Fruit fly (Drosophila melanogaster) Kc167 (cell line): Measurements from ENCODE around the gene CG18744.

Source experiments
- Myc ChIP-seq: fragments of >200 bp; optimal IDR thresholded peaks from 2 replicates; lab custom pipeline; 2017; ENCODE audit warnings: missing external identifiers
- Sin3A ChIP-seq: fragments of >200 bp; optimal IDR thresholded peaks from 2 replicates; lab custom pipeline; 2018; ENCODE audit warnings: missing external identifiers
- h ChIP-seq: fragments of >200 bp; optimal IDR thresholded peaks from 3 replicates; lab custom pipeline; 2018; ENCODE audit warnings: missing external identifiers
- insv ChIP-seq: fragments of >200 bp; optimal IDR thresholded peaks from 3 replicates; lab custom pipeline; 2018; ENCODE audit warnings: missing external identifiers
- psq ChIP-seq: fragments of >200 bp; optimal IDR thresholded peaks from 2 replicates; lab custom pipeline; 2017; ENCODE audit warnings: missing external identifiers
- ttk ChIP-seq: sonication (Bioruptor generic); optimal IDR thresholded peaks from 2 replicates; lab custom pipeline; 2017; ENCODE audit warnings: missing external identifiers

The CG18744 gene

DNA sequence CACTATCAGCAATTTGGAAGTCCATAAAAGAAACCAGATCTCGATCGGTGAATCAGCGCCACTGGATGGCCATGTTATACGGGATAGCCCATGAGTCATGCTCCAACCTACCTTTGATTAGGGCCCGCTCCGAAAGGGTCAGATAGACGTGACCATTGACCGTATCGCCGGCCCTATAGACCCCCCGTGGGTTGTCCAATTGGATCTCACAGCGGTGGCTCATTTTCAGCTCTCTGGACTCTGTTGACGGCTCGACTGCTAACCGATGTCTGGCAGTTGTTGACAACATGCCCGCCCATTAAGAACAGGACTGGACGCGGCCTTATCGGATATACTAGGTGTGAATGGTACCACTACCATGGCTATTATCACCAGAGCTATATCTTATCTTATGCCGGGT, at the start of gene CG18744:
TSS of gene CG18744 (minus strand) at position 247 of the 400 bp plus-strand sequence.
- TF ChIP-seq insv (lab: Kevin White, UChicago) (no peak), Myc (lab: Kevin White, UChicago) (no peak), ttk (lab: Kevin White, UChicago) (no peak)

DNA sequence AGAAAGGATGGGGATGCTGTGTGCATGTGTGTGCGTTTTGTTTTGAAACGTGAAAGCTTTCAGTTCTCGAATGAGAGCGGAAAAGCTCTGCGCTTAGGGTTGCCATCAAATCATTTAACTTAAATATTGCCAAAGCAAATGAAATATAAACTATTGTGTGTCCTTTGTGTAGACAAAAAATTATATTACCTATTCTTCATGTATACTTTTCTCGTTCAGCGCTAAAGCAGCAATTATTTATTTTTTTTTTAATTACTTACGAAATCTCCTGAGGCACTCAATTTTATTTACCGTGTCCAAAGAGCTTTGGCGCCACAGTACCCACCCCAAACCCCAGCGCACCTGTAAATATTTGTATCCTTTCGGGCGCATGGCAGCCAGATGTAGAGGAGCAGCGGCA, 23.0 kb upstream of the CG18744 start:
- no peak for TF ChIP-seq h (lab: Kevin White, UChicago)
- no peak for TF ChIP-seq Myc (lab: Kevin White, UChicago)
- no peak for TF ChIP-seq insv (lab: Kevin White, UChicago)
- TF ChIP-seq psq, result no peak
- no peak for TF ChIP-seq ttk (lab: Kevin White, UChicago)

DNA sequence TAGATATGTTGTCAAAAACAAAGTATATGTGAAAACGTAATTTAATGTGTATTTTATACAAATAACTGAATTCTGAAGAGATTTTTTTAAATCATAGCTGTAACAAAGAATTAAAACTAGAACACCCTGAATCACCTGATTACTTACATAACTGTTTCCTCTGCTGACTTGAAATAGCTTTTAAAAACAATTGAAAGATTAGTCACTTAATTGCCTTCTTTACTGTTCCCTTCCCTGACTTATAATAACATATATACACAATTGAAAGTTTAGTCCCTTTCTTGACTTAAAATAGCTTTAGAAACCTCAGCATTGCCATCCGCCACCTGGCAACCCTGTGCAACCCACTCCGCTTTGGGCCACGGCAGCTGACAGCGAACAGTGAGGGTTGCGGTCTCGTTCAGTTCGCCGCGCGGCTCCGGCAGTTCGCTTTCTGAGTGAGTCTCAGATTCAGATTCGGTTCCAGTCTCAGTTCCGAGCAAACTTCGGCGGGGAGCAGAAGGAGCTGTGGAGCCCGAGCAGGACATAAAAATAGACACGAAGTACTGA, 15.5 kb upstream of the CG18744 start, which contains the start of gene CG34384:
TSS of gene CG34384 (plus strand) at position 381 of the 549 bp plus-strand sequence.
- TF ChIP-seq insv (lab: Kevin White, UChicago), result no peak
- TF ChIP-seq ttk (lab: Kevin White, UChicago), result no peak

DNA sequence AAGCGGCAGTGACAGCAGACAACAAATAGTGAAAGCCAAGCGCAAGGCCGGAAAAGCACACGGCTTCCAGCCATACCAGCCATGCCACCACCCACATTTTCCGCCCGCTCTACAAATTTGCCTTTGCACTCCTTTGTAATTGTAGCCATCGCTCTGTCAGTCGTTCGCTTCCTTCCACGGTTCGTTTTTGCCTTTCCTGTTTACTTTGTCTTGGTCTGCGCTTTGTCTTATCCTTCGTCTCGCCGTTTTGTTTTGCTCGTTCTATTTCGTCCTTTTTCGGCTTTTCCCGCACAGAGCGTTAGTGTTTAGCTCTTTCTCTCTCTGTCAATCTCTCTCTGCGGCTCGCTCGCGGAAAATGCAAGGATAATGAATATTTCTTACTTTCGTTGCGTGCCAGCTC, 14.9 kb upstream of the CG18744 start:
- TF ChIP-seq Myc (lab: Kevin White, UChicago) (no peak), insv (lab: Kevin White, UChicago) (no peak), ttk (lab: Kevin White, UChicago) (no peak), Sin3A (no peak), h (lab: Kevin White, UChicago) (no peak), psq (no peak)

DNA sequence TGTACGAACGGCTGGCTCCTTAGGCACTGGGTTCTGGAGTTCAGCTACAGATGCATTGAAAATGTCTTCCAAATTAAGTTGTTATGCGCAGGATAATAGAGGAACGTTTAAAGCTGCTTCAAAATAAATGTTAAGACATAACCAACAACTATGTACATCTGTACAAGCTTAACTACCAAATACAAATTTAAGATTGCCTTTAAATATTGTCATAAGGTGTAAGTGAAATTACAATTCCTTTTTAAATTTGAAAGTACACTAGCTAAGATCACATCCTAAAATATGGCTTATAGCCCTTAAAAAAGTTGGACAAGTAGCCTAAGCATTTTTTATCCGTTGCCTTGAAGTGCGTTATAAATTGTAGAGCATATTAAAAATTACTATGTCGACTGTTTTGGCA, 12.9 kb upstream of the CG18744 start, which contains the start of gene CG31473:
TSS of gene CG31473 (plus strand) at position 301 of the 400 bp plus-strand sequence.
- TF ChIP-seq psq (no peak), insv (lab: Kevin White, UChicago) (no peak), Myc (lab: Kevin White, UChicago) (no peak), h (lab: Kevin White, UChicago) (no peak), Sin3A (no peak), ttk (lab: Kevin White, UChicago) (no peak)

DNA sequence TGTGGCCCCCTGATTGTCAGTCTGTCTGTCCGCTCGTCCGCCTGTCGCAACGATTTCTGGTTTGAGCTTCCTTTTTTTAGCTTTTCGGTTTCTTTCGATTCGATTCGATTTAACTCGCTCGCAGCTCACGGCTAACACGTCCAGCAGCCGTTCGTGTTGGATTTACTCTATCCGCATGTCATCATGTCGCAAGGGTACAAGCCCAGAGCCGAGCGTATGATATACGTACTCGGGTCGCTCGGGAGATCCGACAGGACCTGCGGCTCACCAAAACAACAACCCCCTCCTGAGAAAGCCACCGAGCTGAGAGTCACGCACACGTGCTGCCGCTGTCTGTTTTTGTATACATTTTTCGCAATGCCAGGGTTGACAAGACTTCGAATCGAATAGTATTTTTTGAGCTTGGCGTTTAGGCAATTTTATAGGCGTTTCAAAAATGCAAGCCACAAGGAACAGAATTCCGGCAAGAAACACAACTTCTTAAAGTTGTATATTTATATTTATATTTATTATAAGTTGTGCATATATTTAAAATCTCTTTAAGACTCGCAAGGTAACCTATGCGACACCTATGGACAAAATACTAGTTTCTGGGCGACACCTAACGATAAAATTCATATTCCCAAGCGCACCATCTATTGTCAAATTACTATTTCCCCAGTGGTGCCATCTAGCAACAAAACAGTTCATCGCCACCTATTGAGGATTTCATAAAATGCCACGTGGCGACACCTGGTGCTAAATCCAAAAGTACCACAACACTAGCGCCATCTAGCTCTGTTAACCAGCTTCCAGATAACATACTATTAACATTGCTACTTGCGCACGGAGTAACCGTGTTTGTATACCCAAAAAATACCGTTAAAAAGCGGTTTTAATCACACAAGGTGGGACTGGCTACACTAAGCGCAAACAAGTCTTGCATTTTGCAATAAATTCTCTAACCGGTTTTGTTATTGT, 11.4 kb upstream of the CG18744 start, which contains the start of the genes CG2993 and sgll:
TSS of gene CG2993 (minus strand) at position 353 of the 960 bp plus-strand sequence.
TSS of gene sgll (plus strand) at position 871 of the 960 bp plus-strand sequence.
- TF ChIP-seq Myc (lab: Kevin White, UChicago), result no peak
- TF ChIP-seq psq, result no peak
- TF ChIP-seq insv (lab: Kevin White, UChicago), result no peak
- TF ChIP-seq Sin3A, result no peak
- no peak for TF ChIP-seq h (lab: Kevin White, UChicago)
- no peak for TF ChIP-seq ttk (lab: Kevin White, UChicago)

DNA sequence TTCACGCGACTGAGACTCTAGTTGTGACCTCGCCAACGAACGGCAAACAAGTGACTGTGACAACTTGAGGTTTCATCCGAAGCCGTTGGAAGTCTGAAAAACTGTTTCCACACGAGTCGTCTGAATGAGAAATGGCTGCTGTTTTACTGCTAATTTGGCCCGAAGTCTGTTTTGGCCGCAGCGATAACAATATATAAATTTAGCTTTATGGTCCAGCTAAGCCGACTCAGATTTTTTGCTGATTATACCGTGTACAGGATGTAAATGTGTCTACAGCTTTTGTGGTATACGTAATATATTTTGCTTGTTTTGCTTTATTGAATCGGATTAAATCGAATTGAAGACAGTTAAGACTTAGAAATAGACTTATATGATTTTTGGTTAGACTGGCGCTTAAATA, 5.8 kb upstream of the CG18744 start, which contains the start of gene CG18268:
TSS of gene CG18268 (minus strand) at position 101 of the 400 bp plus-strand sequence.
- TF ChIP-seq insv (lab: Kevin White, UChicago), result no peak
- no peak for TF ChIP-seq Myc (lab: Kevin White, UChicago)
- no peak for TF ChIP-seq Sin3A
- TF ChIP-seq psq, result no peak
- TF ChIP-seq ttk (lab: Kevin White, UChicago), result no peak
- no peak for TF ChIP-seq h (lab: Kevin White, UChicago)

DNA sequence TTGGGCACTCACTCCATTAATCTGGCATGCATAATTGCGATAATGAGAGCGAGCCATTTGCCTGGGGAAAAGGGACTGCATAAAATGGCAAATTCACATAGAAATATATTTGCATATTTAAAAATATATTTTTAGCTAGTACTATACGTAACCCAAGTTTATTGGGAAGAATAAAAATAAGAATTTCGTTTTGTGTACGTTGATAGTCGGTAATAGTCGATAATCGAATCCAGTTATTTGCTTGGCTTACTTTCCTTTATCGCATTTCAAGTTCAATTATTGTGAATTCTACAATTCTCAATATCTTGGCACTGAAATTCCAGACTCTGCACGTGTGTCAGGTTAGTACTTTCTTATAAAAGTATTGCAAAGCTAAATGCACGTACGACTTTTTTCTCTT, 4.1 kb upstream of the CG18744 start, which contains the start of gene CG3014:
TSS of gene CG3014 (minus strand) at position 101 of the 400 bp plus-strand sequence.
- TF ChIP-seq Sin3A (no peak), Myc (lab: Kevin White, UChicago) (no peak), ttk (lab: Kevin White, UChicago) (no peak), psq (no peak), h (lab: Kevin White, UChicago) (no peak), insv (lab: Kevin White, UChicago) (no peak)

DNA sequence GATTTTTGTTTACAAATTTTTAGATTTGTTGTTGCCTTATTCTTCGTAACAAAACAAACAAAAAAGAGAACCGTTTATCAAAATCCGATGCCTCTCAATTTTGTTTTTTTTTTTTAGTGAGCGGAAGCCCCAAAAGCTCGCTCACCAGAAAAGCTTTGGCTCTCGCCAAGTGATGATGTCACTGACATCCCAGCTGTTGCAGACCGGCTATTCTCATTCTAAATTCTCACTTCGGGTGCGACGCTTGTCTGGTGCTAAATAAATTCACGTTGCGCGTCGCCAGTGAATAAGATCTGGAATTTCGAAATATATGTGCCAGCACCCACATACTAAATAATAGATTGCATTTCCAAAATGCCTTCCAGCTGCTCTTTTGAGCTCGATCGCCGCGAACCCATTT, 4.7 kb downstream of the CG18744 start, which contains the start of gene CG2641:
TSS of gene CG2641 (plus strand) at position 215 of the 400 bp plus-strand sequence.
- TF ChIP-seq psq (no peak), ttk (lab: Kevin White, UChicago) (no peak), Sin3A (no peak), h (lab: Kevin White, UChicago) (no peak), Myc (lab: Kevin White, UChicago) (no peak)

DNA sequence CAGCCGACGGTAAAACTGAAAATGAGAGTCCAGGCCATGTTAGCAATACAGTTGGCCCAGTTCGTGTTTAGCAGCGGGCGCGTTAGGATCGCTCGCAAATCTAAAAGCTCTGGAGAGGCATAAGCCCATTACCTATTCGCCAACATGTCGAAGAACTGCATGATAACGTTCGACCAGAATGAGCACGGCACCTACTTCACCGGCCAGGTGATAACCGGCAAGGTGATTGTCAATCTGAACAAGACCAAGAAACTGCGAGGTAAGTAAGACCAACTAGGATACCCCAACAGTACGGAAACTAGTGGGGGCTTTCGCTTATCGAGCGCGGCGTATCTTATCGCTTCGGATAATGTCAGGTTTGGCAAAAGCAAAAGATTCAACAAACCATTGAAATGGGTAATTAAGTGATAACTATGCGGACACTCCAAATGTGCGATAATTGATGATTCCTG, 8.0 kb downstream of the CG18744 start, which contains the start of gene CG10086:
TSS of gene CG10086 (plus strand) at position 51 of the 452 bp plus-strand sequence.
- no peak for TF ChIP-seq ttk (lab: Kevin White, UChicago)
- no peak for TF ChIP-seq Myc (lab: Kevin White, UChicago)
- TF ChIP-seq insv (lab: Kevin White, UChicago), result no peak
- TF ChIP-seq Sin3A, result no peak
- TF ChIP-seq psq, result no peak
- no peak for TF ChIP-seq h (lab: Kevin White, UChicago)

DNA sequence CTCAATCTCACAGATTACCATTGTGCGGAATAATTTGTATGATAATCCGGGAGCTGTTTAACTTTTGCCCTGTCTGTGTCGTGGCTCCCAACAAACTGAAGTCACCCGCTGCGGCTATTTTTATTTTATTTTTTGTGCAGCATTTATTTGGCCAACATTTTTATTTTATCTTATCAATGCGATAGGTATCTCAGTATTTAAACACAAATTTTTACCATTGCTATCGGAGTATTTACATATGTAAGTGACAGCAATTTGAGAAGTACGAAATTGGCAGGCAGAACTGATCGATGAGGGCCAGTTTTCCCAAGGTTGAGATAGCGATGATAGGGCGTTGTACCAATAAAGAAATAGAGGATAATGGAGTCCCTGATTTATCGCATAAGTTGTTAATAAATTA, 8.5 kb downstream of the CG18744 start, which contains the start of gene CG18746:
TSS of gene CG18746 (minus strand) at position 101 of the 400 bp plus-strand sequence.
- no peak for TF ChIP-seq h (lab: Kevin White, UChicago)
- TF ChIP-seq insv (lab: Kevin White, UChicago), result no peak
- no peak for TF ChIP-seq ttk (lab: Kevin White, UChicago)
- TF ChIP-seq Myc (lab: Kevin White, UChicago), result no peak
- no peak for TF ChIP-seq Sin3A
- no peak for TF ChIP-seq psq
